Worm (Caenorhabditis elegans) whole organism, mixed stage, embryonic: ENCODE results near the gene C05D12.1.

Source experiments
- M03D4.4 ChIP-seq: sonication (generic microtip); optimal IDR thresholded peaks from 2 replicates; lab custom pipeline; 2017; ENCODE audit warnings: mild to moderate bottlenecking, missing genetic modification characterization, missing compliant biosample characterization
- bed-3 ChIP-seq: fragments of 200-800 bp; sonication (Bioruptor generic); optimal IDR thresholded peaks from 3 replicates; lab custom pipeline; 2018; ENCODE audit warnings: mild to moderate bottlenecking, missing genetic modification characterization, moderate library complexity, missing compliant biosample characterization
- blmp-1 ChIP-seq: fragments of 150-350 bp; optimal IDR thresholded peaks from 2 replicates; lab custom pipeline; 2014; ENCODE audit warnings: missing biosample characterization, missing genetic modification characterization
- ceh-83 ChIP-seq: fragments of 200-800 bp; sonication (Bioruptor generic); optimal IDR thresholded peaks from 2 replicates; lab custom pipeline; 2018; ENCODE audit warnings: mild to moderate bottlenecking, missing genetic modification characterization, missing compliant biosample characterization
- ces-1 ChIP-seq: fragments of 150-350 bp; optimal IDR thresholded peaks from 2 replicates; lab custom pipeline; 2014; ENCODE audit warnings: missing biosample characterization, missing genetic modification reagents, missing genetic modification characterization
- drap-1 ChIP-seq: fragments of 200-800 bp; sonication (Bioruptor generic); optimal IDR thresholded peaks from 3 replicates; lab custom pipeline; 2018; ENCODE audit warnings: mild to moderate bottlenecking, missing genetic modification characterization, missing compliant biosample characterization
- elt-1 ChIP-seq: sonication (generic microtip); optimal IDR thresholded peaks from 2 replicates; lab custom pipeline; 2017; ENCODE audit warnings: missing genetic modification characterization, mild to moderate bottlenecking, missing compliant biosample characterization, antibody characterized with exemption, moderate library complexity, borderline replicate concordance; ENCODE audit not compliant: insufficient read depth
- elt-3 ChIP-seq: fragments of 150-350 bp; optimal IDR thresholded peaks from 2 replicates; lab custom pipeline; 2014; ENCODE audit warnings: missing biosample characterization, missing genetic modification characterization
- flh-1 ChIP-seq: fragments of 200-800 bp; sonication (Bioruptor generic); optimal IDR thresholded peaks from 2 replicates; lab custom pipeline; 2018; ENCODE audit warnings: mild to moderate bottlenecking, missing genetic modification characterization, moderate library complexity, missing compliant biosample characterization
- ham-2 ChIP-seq: fragments of 200-800 bp; sonication (Bioruptor generic); optimal IDR thresholded peaks from 2 replicates; lab custom pipeline; 2018; ENCODE audit warnings: mild to moderate bottlenecking, missing genetic modification characterization, missing compliant biosample characterization
- hlh-1 ChIP-seq: fragments of 150-350 bp; optimal IDR thresholded peaks from 2 replicates; lab custom pipeline; 2014; ENCODE audit warnings: missing biosample characterization, missing genetic modification reagents, missing genetic modification characterization
- lin-13 ChIP-seq: fragments of 150-350 bp; optimal IDR thresholded peaks from 2 replicates; lab custom pipeline; 2014; ENCODE audit warnings: missing biosample characterization, missing genetic modification characterization
- lin-32 ChIP-seq: fragments of 200-800 bp; sonication (Bioruptor generic); optimal IDR thresholded peaks from 2 replicates; lab custom pipeline; 2018; ENCODE audit warnings: mild to moderate bottlenecking, missing genetic modification characterization, missing compliant biosample characterization
- lsy-2 ChIP-seq: fragments of 150-350 bp; optimal IDR thresholded peaks from 2 replicates; lab custom pipeline; 2014; ENCODE audit warnings: missing biosample characterization, missing genetic modification characterization
- mab-5 ChIP-seq: fragments of 150-350 bp; optimal IDR thresholded peaks from 2 replicates; lab custom pipeline; 2014; ENCODE audit warnings: missing biosample characterization, missing genetic modification characterization
- mep-1 ChIP-seq: fragments of 150-350 bp; optimal IDR thresholded peaks from 2 replicates; lab custom pipeline; 2017; ENCODE audit warnings: missing biosample characterization, missing genetic modification reagents, missing genetic modification characterization, inconsistent platforms
- mls-2 ChIP-seq: sonication (generic microtip); optimal IDR thresholded peaks from 2 replicates; lab custom pipeline; 2016; ENCODE audit warnings: mild to moderate bottlenecking, missing genetic modification characterization, moderate library complexity, missing compliant biosample characterization
- nhr-12 ChIP-seq: fragments of 150-350 bp; optimal IDR thresholded peaks from 2 replicates; lab custom pipeline; 2014; ENCODE audit warnings: missing biosample characterization, missing genetic modification characterization
- nhr-237 ChIP-seq: fragments of 150-350 bp; optimal IDR thresholded peaks from 2 replicates; lab custom pipeline; 2014; ENCODE audit warnings: missing biosample characterization, missing genetic modification characterization
- nhr-28 ChIP-seq: fragments of 150-350 bp; optimal IDR thresholded peaks from 2 replicates; lab custom pipeline; 2014; ENCODE audit warnings: missing biosample characterization, missing genetic modification characterization
- nhr-76 ChIP-seq: sonication (generic microtip); optimal IDR thresholded peaks from 2 replicates; lab custom pipeline; 2017; ENCODE audit warnings: missing biosample characterization, missing genetic modification characterization
- pha-4 ChIP-seq: fragments of 150-350 bp; optimal IDR thresholded peaks from 2 replicates; lab custom pipeline; 2018; ENCODE audit warnings: missing biosample characterization, missing genetic modification reagents, missing genetic modification characterization
- snpc-4 ChIP-seq: fragments of 150-350 bp; optimal IDR thresholded peaks from 2 replicates; lab custom pipeline; 2014; ENCODE audit warnings: missing biosample characterization, missing genetic modification characterization
- tbx-8 ChIP-seq: fragments of 200-800 bp; sonication (Bioruptor generic); optimal IDR thresholded peaks from 2 replicates; lab custom pipeline; 2018; ENCODE audit warnings: mild to moderate bottlenecking, missing genetic modification characterization, moderate library complexity, missing compliant biosample characterization
- unc-120 ChIP-seq: sonication (generic microtip); optimal IDR thresholded peaks from 2 replicates; lab custom pipeline; 2017; ENCODE audit warnings: missing genetic modification characterization, missing compliant biosample characterization; ENCODE audit not compliant: poor library complexity, severe bottlenecking
- unc-39 ChIP-seq: fragments of 150-350 bp; optimal IDR thresholded peaks from 2 replicates; lab custom pipeline; 2014; ENCODE audit warnings: missing biosample characterization, missing genetic modification characterization
- unc-62 ChIP-seq: fragments of 150-350 bp; optimal IDR thresholded peaks from 2 replicates; lab custom pipeline; 2014; ENCODE audit warnings: missing biosample characterization, missing genetic modification reagents, missing genetic modification characterization
- zip-8 ChIP-seq: fragments of 150-350 bp; optimal IDR thresholded peaks from 2 replicates; lab custom pipeline; 2014; ENCODE audit warnings: missing biosample characterization, missing genetic modification characterization
- ztf-11 ChIP-seq: fragments of 150-350 bp; optimal IDR thresholded peaks from 2 replicates; lab custom pipeline; 2014; ENCODE audit warnings: missing biosample characterization, missing genetic modification characterization

C05D12.1 gene

ce11 chrII:11415672-11416071 is at the start of gene C05D12.1:
C05D12.1 (minus strand) TSS chrII:11415772.
- no peak for TF ChIP-seq nhr-237
- TF ChIP-seq unc-39 (tag; lab: Kevin White, UChicago) = no peak

ce11 chrII:11464427-11464944 is 48.9 kb upstream of the C05D12.1 start, which contains the start of the genes aars-1 and rga-1:
aars-1 (minus strand) TSS chrII:11464497.
rga-1 (plus strand) TSS chrII:11464894.
- TF ChIP-seq pha-4 (tag; lab: Kevin White, UChicago) (peak; percentile 38), zip-8 (tag; lab: Kevin White, UChicago) (no peak), mls-2 (tag; lab: Kevin White, UChicago) (no peak), blmp-1 (tag; lab: Kevin White, UChicago) (peak; percentile 43), ces-1 (GFP tag; lab: Kevin White, UChicago) (peak; percentile 11), nhr-76 (tag; lab: Kevin White, UChicago) (no peak), lsy-2 (tag; lab: Kevin White, UChicago) (peak; percentile 52), unc-62 (peak; percentile 20), ham-2 (GFP tag; lab: Kevin White, UChicago) (peak; percentile 41), ztf-11 (tag; lab: Kevin White, UChicago) (no peak), elt-3 (tag; lab: Kevin White, UChicago) (no peak)

ce11 chrII:11463899-11464298 is 48.3 kb upstream of the C05D12.1 start:
- TF ChIP-seq nhr-76 (tag; lab: Kevin White, UChicago) (no peak), ztf-11 (tag; lab: Kevin White, UChicago) (no peak), drap-1 (GFP tag; lab: Kevin White, UChicago) (no peak), tbx-8 (GFP tag; lab: Kevin White, UChicago) (no peak), ces-1 (GFP tag; lab: Kevin White, UChicago) (peak; percentile 29), M03D4.4 (tag; lab: Kevin White, UChicago) (no peak)

ce11 chrII:11459883-11460282 is 44.3 kb upstream of the C05D12.1 start:
- TF ChIP-seq zip-8 (tag; lab: Kevin White, UChicago) = no peak
- TF ChIP-seq lin-13 (tag; lab: Kevin White, UChicago) = no peak
- no peak for TF ChIP-seq M03D4.4 (tag; lab: Kevin White, UChicago)
- TF ChIP-seq mep-1 (tag; lab: Kevin White, UChicago) = no peak
- no peak for TF ChIP-seq hlh-1 (tag; lab: Kevin White, UChicago)
- no peak for TF ChIP-seq lin-32 (GFP tag; lab: Kevin White, UChicago)
- TF ChIP-seq lsy-2 (tag; lab: Kevin White, UChicago) = no peak
- no peak for TF ChIP-seq flh-1 (GFP tag; lab: Kevin White, UChicago)
- no peak for TF ChIP-seq mab-5 (tag; lab: Kevin White, UChicago)
- TF ChIP-seq pha-4 (tag; lab: Kevin White, UChicago) = no peak
- TF ChIP-seq unc-120 (tag; lab: Kevin White, UChicago) = no peak
- no peak for TF ChIP-seq ztf-11 (tag; lab: Kevin White, UChicago)
- no peak for TF ChIP-seq nhr-28 (tag; lab: Kevin White, UChicago)
- TF ChIP-seq nhr-76 (tag; lab: Kevin White, UChicago) = no peak
- TF ChIP-seq snpc-4 (tag; lab: Kevin White, UChicago) = no peak
- TF ChIP-seq elt-3 (tag; lab: Kevin White, UChicago) = no peak
- TF ChIP-seq elt-1 (tag; lab: Kevin White, UChicago) = no peak

ce11 chrII:11455715-11456114 is 40.1 kb upstream of the C05D12.1 start:
- TF ChIP-seq snpc-4 (tag; lab: Kevin White, UChicago) (no peak), unc-120 (tag; lab: Kevin White, UChicago) (no peak), bed-3 (GFP tag; lab: Kevin White, UChicago) (no peak), ham-2 (GFP tag; lab: Kevin White, UChicago) (no peak), nhr-12 (tag; lab: Kevin White, UChicago) (no peak)
- TF ChIP-seq, all 35 proteins: peak for 0

- TF ChIP-seq tbx-8 (GFP tag; lab: Kevin White, UChicago) (no peak), zip-8 (tag; lab: Kevin White, UChicago) (no peak), ztf-11 (tag; lab: Kevin White, UChicago) (no peak), ceh-83 (GFP tag; lab: Kevin White, UChicago) (no peak)
Observed at ce11 chrII:11455140-11455539, 39.6 kb upstream of the C05D12.1 start.
